Worm (Caenorhabditis elegans): ENCODE data around the gene C09E10.3.
A peak's percentile ranks its signal among the peaks of the same experiment; 100 is the strongest.

The C09E10.3 gene

ce11 chrX:948783-949182 is 42.4 kb downstream of the C09E10.3 start, which contains the start of gene sms-2:
TSS of gene sms-2 (minus strand) at chrX:948883.
- TF ChIP-seq nhr-43 (tag; optimal IDR thresholded peaks at IDR 0.05; ENCODE audit: poor library complexity, severe bottlenecking) (no peak), fos-1 (tag; optimal IDR thresholded peaks at IDR 0.05) (no peak), sea-2 (GFP tag; optimal IDR thresholded peaks at IDR 0.05) (no peak), fkh-2 (tag; optimal IDR thresholded peaks at IDR 0.05) (no peak), lsy-12 (tag; optimal IDR thresholded peaks at IDR 0.05) (no peak), ceh-9 (tag; optimal IDR thresholded peaks at IDR 0.05) (no peak), nhr-67 (tag; optimal IDR thresholded peaks at IDR 0.05) (no peak), elt-2 (tag; optimal IDR thresholded peaks at IDR 0.05) (no peak), hmg-11 (tag; optimal IDR thresholded peaks at IDR 0.05) (no peak), nhr-11 (tag; optimal IDR thresholded peaks at IDR 0.05) (no peak), R02D3.7 (tag; optimal IDR thresholded peaks at IDR 0.05) (no peak), egl-5 (tag; optimal IDR thresholded peaks at IDR 0.05) (no peak), lin-39 (tag; optimal IDR thresholded peaks at IDR 0.05) (no peak)

DNA sequence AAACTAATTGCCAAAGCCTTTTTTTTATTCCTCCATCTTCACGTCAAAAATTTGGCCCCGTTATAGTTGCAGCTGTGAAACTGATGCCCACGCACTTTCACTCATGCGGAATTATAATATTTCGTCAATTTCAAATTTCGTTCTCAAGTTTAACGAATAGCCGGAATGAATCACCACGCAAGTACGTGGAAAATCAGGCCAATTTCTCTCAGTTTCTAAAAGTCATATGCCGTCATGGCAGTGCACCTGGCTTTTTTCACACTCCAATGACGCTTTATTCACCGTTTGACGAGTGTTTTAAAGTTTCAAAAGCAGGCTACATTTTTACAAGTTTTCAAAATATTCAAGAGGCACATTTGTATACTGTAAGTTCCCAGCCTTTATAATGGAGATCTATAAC is 43.3 kb downstream of the C09E10.3 start:
- TF ChIP-seq nhr-237 (tag; optimal IDR thresholded peaks at IDR 0.05) (no peak), pha-4 (tag; optimal IDR thresholded peaks at IDR 0.05) (no peak), ceh-28 (tag; optimal IDR thresholded peaks at IDR 0.05) (no peak), lin-39 (tag; optimal IDR thresholded peaks at IDR 0.05) (no peak), skn-1 (tag; optimal IDR thresholded peaks at IDR 0.05) (no peak)

ce11 chrX:945669-946068 is 45.5 kb downstream of the C09E10.3 start:
- TF ChIP-seq lin-15B (tag; optimal IDR thresholded peaks at IDR 0.05), result no peak
- TF ChIP-seq pqm-1 (tag; optimal IDR thresholded peaks at IDR 0.05), result peak; percentile 59
- no peak for TF ChIP-seq mdl-1 (tag; optimal IDR thresholded peaks at IDR 0.05)
- no peak for TF ChIP-seq aly-2 (tag; optimal IDR thresholded peaks at IDR 0.05)
- TF ChIP-seq egl-27 (tag; optimal IDR thresholded peaks at IDR 0.05), result no peak
- no peak for TF ChIP-seq fkh-10 (GFP tag; optimal IDR thresholded peaks at IDR 0.05)
- TF ChIP-seq lin-39 (tag; optimal IDR thresholded peaks at IDR 0.05), result no peak
- no peak for TF ChIP-seq skn-1 (tag; optimal IDR thresholded peaks at IDR 0.05)
- peak; percentile 80 for TF ChIP-seq nfya-1 (tag; optimal IDR thresholded peaks at IDR 0.05; ENCODE audit: insufficient read depth)
- TF ChIP-seq ztf-4 (tag; optimal IDR thresholded peaks at IDR 0.05), result no peak
- peak; percentile 31 for TF ChIP-seq pha-4 (tag; optimal IDR thresholded peaks at IDR 0.05)
- no peak for TF ChIP-seq fkh-2 (tag; optimal IDR thresholded peaks at IDR 0.05)
- TF ChIP-seq nhr-11 (tag; optimal IDR thresholded peaks at IDR 0.05), result no peak
- TF ChIP-seq unc-62 (GFP tag; optimal IDR thresholded peaks at IDR 0.05), result no peak
- no peak for TF ChIP-seq jun-1 (tag; optimal IDR thresholded peaks at IDR 0.05)
- TF ChIP-seq mml-1 (tag; optimal IDR thresholded peaks at IDR 0.05), result no peak
- TF ChIP-seq elt-2 (tag; optimal IDR thresholded peaks at IDR 0.05), result peak; percentile 80
- TF ChIP-seq ceh-9 (tag; optimal IDR thresholded peaks at IDR 0.05), result no peak
- no peak for TF ChIP-seq nhr-43 (tag; optimal IDR thresholded peaks at IDR 0.05; ENCODE audit: poor library complexity, severe bottlenecking)
- no peak for TF ChIP-seq nhr-77 (tag; optimal IDR thresholded peaks at IDR 0.05)
